Fruit fly (Drosophila melanogaster): Measurements from ENCODE around the gene CG3868.

The CG3868 gene

dm6 chr3L:14409419-14410145 is 7.1 kb upstream of the CG3868 start, which contains the start of gene stwl (continued):
- TF ChIP-seq twi (tag; optimal IDR thresholded peaks at IDR 0.05) = peak; percentile 2
- TF ChIP-seq CG15073 (GFP tag; optimal IDR thresholded peaks at IDR 0.05) = no peak
- peak; percentile 95 for TF ChIP-seq Med (GFP tag)
- peak; percentile 78 for TF ChIP-seq CG11456 (GFP tag; IDR thresholded peaks at IDR 0.05)
- peak; percentile 51 for TF ChIP-seq ewg (GFP tag; optimal IDR thresholded peaks at IDR 0.05)
- peak; percentile 76 for TF ChIP-seq CG17186 (GFP tag; optimal IDR thresholded peaks at IDR 0.05)
- peak; percentile 98 for TF ChIP-seq trem (tag; optimal IDR thresholded peaks at IDR 0.05)
- peak; percentile 52; the same call in 1 of the 3 replicates for TF ChIP-seq CG7357 (GFP tag; IDR thresholded peaks at IDR 0.05)
- peak; percentile 58; the same call in 1 of the 3 replicates for TF ChIP-seq sr (GFP tag; IDR thresholded peaks at IDR 0.05)
- no peak for TF ChIP-seq sens-2 (GFP tag; IDR thresholded peaks at IDR 0.05)
- TF ChIP-seq CG1024 (GFP tag; IDR thresholded peaks at IDR 0.05) = peak; percentile 67
- peak; percentile 71 for TF ChIP-seq mld (GFP tag; IDR thresholded peaks at IDR 0.05; ENCODE audit: partially characterized antibody)
- peak; percentile 56 for TF ChIP-seq CG3163 (GFP tag; optimal IDR thresholded peaks at IDR 0.05)
- peak; percentile 16 for TF ChIP-seq CG6854 (GFP tag; optimal IDR thresholded peaks at IDR 0.05)
- no peak for TF ChIP-seq pan (optimal IDR thresholded peaks at IDR 0.05)
- peak in 1 of 2 experiments; percentile 64 for TF ChIP-seq pan (GFP tag; optimal IDR thresholded peaks at IDR 0.05 in 1 of 2, IDR thresholded peaks at IDR 0.05 in 1 of 2)
- no peak for TF ChIP-seq CG8388 (GFP tag; optimal IDR thresholded peaks at IDR 0.05)
- peak; percentile 18 for TF ChIP-seq HmgZ (tag; optimal IDR thresholded peaks at IDR 0.05)
- TF ChIP-seq Neu2 (GFP tag; optimal IDR thresholded peaks at IDR 0.05; ENCODE audit: borderline replicate concordance) = no peak
- no peak for TF ChIP-seq hkb (optimal IDR thresholded peaks at IDR 0.05)
- no peak for TF ChIP-seq hkb (GFP tag; IDR thresholded peaks at IDR 0.05)
- peak; percentile 38 for TF ChIP-seq crc (GFP tag; optimal IDR thresholded peaks at IDR 0.05)
- peak; percentile 32 for TF ChIP-seq Bdp1 (GFP tag; optimal IDR thresholded peaks at IDR 0.05)
- TF ChIP-seq ato (GFP tag; IDR thresholded peaks at IDR 0.05; ENCODE audit: partially characterized antibody) = peak; percentile 84
- TF ChIP-seq Adf1 (GFP tag; IDR thresholded peaks at IDR 0.05) = no peak; the same call in 1 of the 2 replicates
- peak; percentile 89 for TF ChIP-seq Bgb (GFP tag; IDR thresholded peaks at IDR 0.05; ENCODE audit: partially characterized antibody)
- peak; percentile 51 for TF ChIP-seq Asciz (GFP tag; optimal IDR thresholded peaks at IDR 0.05)
- TF ChIP-seq sug (tag; optimal IDR thresholded peaks at IDR 0.05) = no peak
- TF ChIP-seq onecut (GFP tag; IDR thresholded peaks at IDR 0.05) = peak; percentile 86
- peak; percentile 86 for TF ChIP-seq amos (GFP tag; IDR thresholded peaks at IDR 0.05; ENCODE audit: partially characterized antibody)
- peak; percentile 24 for TF ChIP-seq CG12769 (tag; optimal IDR thresholded peaks at IDR 0.05)
- peak; percentile 25 for TF ChIP-seq CG17359 (tag; optimal IDR thresholded peaks at IDR 0.05)
- TF ChIP-seq CG17568 (GFP tag; optimal IDR thresholded peaks at IDR 0.05) = peak; percentile 38
- TF ChIP-seq Fer3 (tag; optimal IDR thresholded peaks at IDR 0.05) = peak; percentile 10
- TF ChIP-seq danr (GFP tag; IDR thresholded peaks at IDR 0.05) = 0 out of 2 replicates have a peak, but pooled peaks have one; percentile 16
- TF ChIP-seq slbo (GFP tag; IDR thresholded peaks at IDR 0.05) = peak; percentile 83
- TF ChIP-seq stc (GFP tag; IDR thresholded peaks at IDR 0.05) = peak; percentile 42
- TF ChIP-seq Sox102F (GFP tag; optimal IDR thresholded peaks at IDR 0.05) = peak; percentile 21
- TF ChIP-seq CG5245 (GFP tag; optimal IDR thresholded peaks at IDR 0.05) = peak; percentile 2
- TF ChIP-seq CG8478 (optimal IDR thresholded peaks at IDR 0.05) = peak; percentile 31
- peak; percentile 50; the same call in 1 of the 2 replicates for TF ChIP-seq CG2129 (GFP tag; IDR thresholded peaks at IDR 0.05; ENCODE audit: partially characterized antibody)
- peak; percentile 37; the same call in 1 of the 2 replicates for TF ChIP-seq Xrp1 (GFP tag; IDR thresholded peaks at IDR 0.05)
- TF ChIP-seq HLH54F (GFP tag; optimal IDR thresholded peaks at IDR 0.05) = peak; percentile 63
- TF ChIP-seq kay (GFP tag; optimal IDR thresholded peaks at IDR 0.05) = no peak
- peak; percentile 16 for TF ChIP-seq Dp (GFP tag; optimal IDR thresholded peaks at IDR 0.05)
- no peak for TF ChIP-seq rib (GFP tag; IDR thresholded peaks at IDR 0.05)
- peak; percentile 77 for TF ChIP-seq ind (GFP tag; optimal IDR thresholded peaks at IDR 0.05)
- TF ChIP-seq en (GFP tag; optimal IDR thresholded peaks at IDR 0.05) = peak; percentile 25
- TF ChIP-seq ATbp (GFP tag; optimal IDR thresholded peaks at IDR 0.05) = peak; percentile 20
- no peak for TF ChIP-seq CG11723 (GFP tag; optimal IDR thresholded peaks at IDR 0.05)
